Worm (Caenorhabditis elegans): Measurements from ENCODE around the gene cng-2.

The cng-2 gene

ce11 chrIV:2032946-2033411 lies 4.0 kb upstream of the cng-2 start, which contains the start of gene cpsf-1 (continued):
- TF ChIP-seq fos-1 (tag; optimal IDR thresholded peaks at IDR 0.05) (peak; percentile 87), sup-37 (GFP tag; optimal IDR thresholded peaks at IDR 0.05) (no peak), fkh-10 (GFP tag; optimal IDR thresholded peaks at IDR 0.05) (peak; percentile 62), snu-23 (GFP tag; optimal IDR thresholded peaks at IDR 0.05) (peak; percentile 91), unc-86 (tag; optimal IDR thresholded peaks at IDR 0.05) (peak; percentile 76), snpc-4 (tag; optimal IDR thresholded peaks at IDR 0.05) (peak; percentile 44), ceh-88 (GFP tag; IDR thresholded peaks at IDR 0.05) (no peak; the same call in 1 of the 2 replicates), irx-1 (tag; optimal IDR thresholded peaks at IDR 0.05) (peak; percentile 42), mef-2 (tag; optimal IDR thresholded peaks at IDR 0.05) (peak; percentile 52), pqm-1 (tag; optimal IDR thresholded peaks at IDR 0.05) (no peak), blmp-1 (tag; optimal IDR thresholded peaks at IDR 0.05) (peak; percentile 87), rnt-1 (tag; optimal IDR thresholded peaks at IDR 0.05) (no peak), unc-62 (GFP tag; optimal IDR thresholded peaks at IDR 0.05) (no peak), lir-3 (tag; optimal IDR thresholded peaks at IDR 0.05; ENCODE audit: poor library complexity) (no peak), nhr-85 (tag) (peak; percentile 85), mdl-1 (tag; optimal IDR thresholded peaks at IDR 0.05) (peak in 1 of 2 experiments; percentile 83), sptf-1 (tag; optimal IDR thresholded peaks at IDR 0.05) (no peak), elt-3 (tag; optimal IDR thresholded peaks at IDR 0.05) (peak in 4 of 6 experiments; percentile 7 to 89 (median 61)), aly-2 (tag; optimal IDR thresholded peaks at IDR 0.05) (peak; percentile 78), nhr-11 (tag; optimal IDR thresholded peaks at IDR 0.05) (peak; percentile 6), unc-130 (tag; optimal IDR thresholded peaks at IDR 0.05) (peak; percentile 96), jun-1 (tag; optimal IDR thresholded peaks at IDR 0.05) (peak; percentile 78), tbx-2 (tag; optimal IDR thresholded peaks at IDR 0.05) (peak; percentile 84), ceh-90 (tag; optimal IDR thresholded peaks at IDR 0.05) (peak; percentile 46), egl-13 (tag; optimal IDR thresholded peaks at IDR 0.05) (peak; percentile 53), lin-35 (GFP tag; optimal IDR thresholded peaks at IDR 0.05) (peak; percentile 86 to 93), efl-3 (GFP tag; optimal IDR thresholded peaks at IDR 0.05) (no peak), mab-9 (GFP tag; IDR thresholded peaks at IDR 0.05) (no peak), ztf-11 (tag; optimal IDR thresholded peaks at IDR 0.05) (peak in 1 of 2 experiments; percentile 83), C04F5.9 (tag; optimal IDR thresholded peaks at IDR 0.05) (peak; percentile 52), efl-1 (optimal IDR thresholded peaks at IDR 0.05) (peak; percentile 88 to 92), efl-1 (GFP tag; optimal IDR thresholded peaks at IDR 0.05 in 1 of 2) (peak; percentile 83 to 98), zag-1 (tag; optimal IDR thresholded peaks at IDR 0.05) (no peak), hlh-4 (tag; optimal IDR thresholded peaks at IDR 0.05) (no peak), ces-1 (GFP tag; optimal IDR thresholded peaks at IDR 0.05) (peak; percentile 3), lin-13 (GFP tag; optimal IDR thresholded peaks at IDR 0.05) (peak; percentile 90), nhr-28 (tag; optimal IDR thresholded peaks at IDR 0.05) (no peak), C34B4.2 (tag; optimal IDR thresholded peaks at IDR 0.05) (no peak), nhr-77 (tag; optimal IDR thresholded peaks at IDR 0.05) (peak; percentile 91), mep-1 (tag; optimal IDR thresholded peaks at IDR 0.05) (peak; percentile 90), dpl-1 (GFP tag; optimal IDR thresholded peaks at IDR 0.05) (peak; percentile 82 to 85 (median 83)), nhr-71 (tag; optimal IDR thresholded peaks at IDR 0.05) (no peak), pax-3 (tag; optimal IDR thresholded peaks at IDR 0.05) (peak; percentile 64), hpl-2 (GFP tag; optimal IDR thresholded peaks at IDR 0.05) (no peak), grh-1 (GFP tag; IDR thresholded peaks at IDR 0.05) (peak; percentile 24; the same call in 1 of the 2 replicates), nhr-237 (tag; optimal IDR thresholded peaks at IDR 0.05) (peak; percentile 80), unc-98 (GFP tag; IDR thresholded peaks at IDR 0.05) (peak; percentile 60), fkh-4 (tag; optimal IDR thresholded peaks at IDR 0.05; ENCODE audit: borderline replicate concordance) (peak; percentile 24), ceh-63 (GFP tag; optimal IDR thresholded peaks at IDR 0.05) (no peak), alr-1 (tag; optimal IDR thresholded peaks at IDR 0.05; ENCODE audit: borderline replicate concordance) (no peak), skn-1 (tag; optimal IDR thresholded peaks at IDR 0.05) (peak; percentile 90)

Data from whole organism, L1 larva.